Fruit fly (Drosophila melanogaster) whole organism, embryonic: ENCODE data around the gene Mettl5.

Source experiments
- Abd-B ChIP-seq: fragments of 200-800 bp; sonication (Bioruptor generic); optimal IDR thresholded peaks from 2 replicates; lab custom pipeline; 2018; ENCODE audit warnings: missing biosample characterization, mild to moderate bottlenecking, missing genetic modification characterization, moderate library complexity
- Aef1 ChIP-seq: fragments of 200-800 bp; sonication (Bioruptor generic); IDR thresholded peaks from 3 replicates; pipeline ENCODE4 v1.3.6; 2022; ENCODE audit warnings: missing biosample characterization, missing genetic modification characterization
- BEAF-32 ChIP-seq: fragments of 200-800 bp; sonication (Bioruptor generic); optimal IDR thresholded peaks from 3 replicates; lab custom pipeline; 2017; ENCODE audit warnings: missing biosample characterization, missing genetic modification characterization, mild to moderate bottlenecking, moderate library complexity, missing genetic modification reagents
- Bdp1 ChIP-seq: fragments of 200-800 bp; sonication (Bioruptor generic); optimal IDR thresholded peaks from 3 replicates; lab custom pipeline; 2016; ENCODE audit warnings: missing biosample characterization, missing genetic modification characterization
- CG10654 ChIP-seq: fragments of 200-800 bp; sonication (Bioruptor generic); optimal IDR thresholded peaks from 2 replicates; lab custom pipeline; 2016; ENCODE audit warnings: missing biosample characterization, missing genetic modification characterization
- CG13287 ChIP-seq: fragments of 200-800 bp; sonication (Bioruptor generic); IDR thresholded peaks from 2 replicates; pipeline ENCODE4 v1.3.6; 2022; ENCODE audit warnings: missing biosample characterization, missing genetic modification characterization; ENCODE audit not compliant: partially characterized antibody
- CG13775 ChIP-seq: fragments of 200-800 bp; sonication (Bioruptor generic); optimal IDR thresholded peaks from 3 replicates; lab custom pipeline; 2017; ENCODE audit warnings: missing biosample characterization, mild to moderate bottlenecking, missing genetic modification characterization
- CG17568 ChIP-seq: fragments of 200-800 bp; sonication (Bioruptor generic); optimal IDR thresholded peaks from 2 replicates; lab custom pipeline; 2018; ENCODE audit warnings: missing biosample characterization, mild to moderate bottlenecking, missing genetic modification characterization, moderate library complexity
- CG2199 ChIP-seq: fragments of 200-800 bp; sonication (Bioruptor generic); IDR thresholded peaks from 3 replicates; pipeline ENCODE4 v1.3.6; 2022; ENCODE audit warnings: missing biosample characterization, missing genetic modification characterization
- CG2889 ChIP-seq: fragments of 200-800 bp; sonication (Bioruptor generic); IDR thresholded peaks from 3 replicates; pipeline ENCODE4 v1.3.6; 2022; ENCODE audit warnings: missing biosample characterization, missing genetic modification characterization
- CG34376 ChIP-seq: fragments of 200-800 bp; sonication (Bioruptor generic); optimal IDR thresholded peaks from 2 replicates; lab custom pipeline; 2018; ENCODE audit warnings: missing biosample characterization, mild to moderate bottlenecking, missing genetic modification characterization
- CG34422 ChIP-seq: fragments of 200-800 bp; sonication (Bioruptor generic); IDR thresholded peaks from 3 replicates; pipeline ENCODE4 v1.3.6; 2022; ENCODE audit warnings: missing biosample characterization, missing genetic modification characterization
- CG3847 ChIP-seq: fragments of 200-800 bp; sonication (Bioruptor generic); IDR thresholded peaks from 2 replicates; pipeline ENCODE4 v1.3.6; 2022; ENCODE audit warnings: missing biosample characterization, missing genetic modification characterization
- CG4424 ChIP-seq: fragments of 200-800 bp; sonication (Bioruptor generic); optimal IDR thresholded peaks from 3 replicates; lab custom pipeline; 2016; ENCODE audit warnings: missing biosample characterization, missing genetic modification characterization
- CG7745 ChIP-seq: fragments of 200-800 bp; sonication (Bioruptor generic); optimal IDR thresholded peaks from 2 replicates; lab custom pipeline; 2018; ENCODE audit warnings: missing biosample characterization, mild to moderate bottlenecking, missing genetic modification characterization, moderate library complexity
- CG7786 ChIP-seq: fragments of 200-800 bp; sonication (Bioruptor generic); optimal IDR thresholded peaks from 2 replicates; lab custom pipeline; 2016; ENCODE audit warnings: missing biosample characterization, missing genetic modification characterization
- CG8765 ChIP-seq: fragments of 200-800 bp; sonication (Bioruptor generic); IDR thresholded peaks from 2 replicates; pipeline ENCODE4 v1.3.6; 2022; ENCODE audit warnings: missing biosample characterization, missing genetic modification characterization
- Dll ChIP-seq: fragments of 200-800 bp; sonication (Bioruptor generic); IDR thresholded peaks from 4 replicates; pipeline ENCODE4 v1.3.6; 2022; ENCODE audit warnings: missing biosample characterization, missing genetic modification characterization; ENCODE audit not compliant: partially characterized antibody
- Drgx ChIP-seq: fragments of 200-800 bp; sonication (Bioruptor generic); IDR thresholded peaks from 2 replicates; pipeline ENCODE4 v1.3.6; 2022; ENCODE audit warnings: missing biosample characterization, missing genetic modification characterization
- Ets97D ChIP-seq: fragments of 200-800 bp; sonication (Bioruptor generic); optimal IDR thresholded peaks from 3 replicates; lab custom pipeline; 2016; ENCODE audit warnings: missing biosample characterization, missing genetic modification characterization
- Gug ChIP-seq: fragments of 200-800 bp; sonication (Bioruptor generic); IDR thresholded peaks from 4 replicates; pipeline ENCODE4 v1.3.6; 2022; ENCODE audit warnings: missing biosample characterization, missing genetic modification characterization
- Hsf ChIP-seq: fragments of 200-800 bp; sonication (Bioruptor generic); optimal IDR thresholded peaks from 3 replicates; lab custom pipeline; 2016; ENCODE audit warnings: missing biosample characterization, missing genetic modification characterization
- Lhr ChIP-seq: fragments of 200-800 bp; sonication (Bioruptor generic); optimal IDR thresholded peaks from 3 replicates; lab custom pipeline; 2017; ENCODE audit warnings: mild to moderate bottlenecking, missing biosample characterization, missing genetic modification reagents, missing genetic modification characterization
- Lpt ChIP-seq: fragments of >200 bp; optimal IDR thresholded peaks from 2 replicates; lab custom pipeline; 2018; ENCODE audit warnings: missing biosample characterization, missing genetic modification characterization
- Optix ChIP-seq: fragments of 200-800 bp; sonication (Bioruptor generic); IDR thresholded peaks from 3 replicates; pipeline ENCODE4 v1.3.6; 2022; ENCODE audit warnings: missing biosample characterization, missing genetic modification characterization
- PHDP ChIP-seq: fragments of 200-800 bp; sonication (Bioruptor generic); optimal IDR thresholded peaks from 3 replicates; lab custom pipeline; 2018; ENCODE audit warnings: missing biosample characterization, mild to moderate bottlenecking, missing genetic modification characterization, moderate library complexity
- Sry-δ ChIP-seq: fragments of 200-800 bp; sonication (Bioruptor generic); optimal IDR thresholded peaks from 2 replicates; lab custom pipeline; 2016; ENCODE audit warnings: missing biosample characterization, missing genetic modification characterization
- TFAM ChIP-seq: fragments of 200-800 bp; sonication (Bioruptor generic); optimal IDR thresholded peaks from 2 replicates; lab custom pipeline; 2017; ENCODE audit warnings: missing biosample characterization, missing genetic modification characterization, inconsistent platforms
- Xrp1 ChIP-seq: fragments of 200-800 bp; sonication (Bioruptor generic); IDR thresholded peaks from 2 replicates; pipeline ENCODE4 v1.3.6; 2022; ENCODE audit warnings: missing biosample characterization, missing genetic modification characterization
- dpn ChIP-seq, 2 experiments: fragments of 200-800 bp; sonication (Bioruptor generic); optimal IDR thresholded peaks; 3 replicates each; lab custom pipeline; 2016; ENCODE audit warnings: missing biosample characterization in 2 of 2, missing genetic modification characterization in 2 of 2
- en ChIP-seq: fragments of 200-800 bp; sonication (Bioruptor generic); optimal IDR thresholded peaks from 2 replicates; lab custom pipeline; 2016; ENCODE audit warnings: missing biosample characterization, missing genetic modification characterization
- h ChIP-seq: fragments of >200 bp; optimal IDR thresholded peaks from 2 replicates; lab custom pipeline; 2017
- hb ChIP-seq: fragments of 200-800 bp; sonication (Bioruptor generic); IDR thresholded peaks from 3 replicates; pipeline ENCODE4 v1.3.6; 2022; ENCODE audit warnings: missing biosample characterization, missing genetic modification characterization; ENCODE audit not compliant: partially characterized antibody
- hkb ChIP-seq, 2 experiments: fragments of 200-800 bp in 1 of 2; fragments of >200 bp in 1 of 2; sonication (Bioruptor generic) in 1 of 2; IDR thresholded peaks in 1 of 2; optimal IDR thresholded peaks in 1 of 2; 2 replicates each; pipeline versions ENCODE4 v1.3.6 to Lab custom; 2017 to 2022; ENCODE audit warnings: missing biosample characterization in 1 of 2, missing genetic modification characterization in 1 of 2
- jing ChIP-seq: fragments of 200-800 bp; sonication (Bioruptor generic); optimal IDR thresholded peaks from 2 replicates; lab custom pipeline; 2018; ENCODE audit warnings: missing biosample characterization, mild to moderate bottlenecking, missing genetic modification characterization
- kah ChIP-seq: fragments of 200-800 bp; sonication (Bioruptor generic); optimal IDR thresholded peaks from 2 replicates; lab custom pipeline; 2018; ENCODE audit warnings: missing biosample characterization, mild to moderate bottlenecking, missing genetic modification characterization
- lola ChIP-seq, 3 experiments: fragments of >200 bp in 2 of 3; fragments of 200-800 bp in 1 of 3; sonication (Bioruptor generic) in 1 of 3; optimal IDR thresholded peaks; 2 replicates each; lab custom pipeline; 2017 to 2019; ENCODE audit warnings: missing biosample characterization in 3 of 3, missing genetic modification characterization in 3 of 3, mild to moderate bottlenecking in 1 of 3, moderate library complexity in 1 of 3
- rib ChIP-seq: fragments of 200-800 bp; sonication (Bioruptor generic); IDR thresholded peaks from 2 replicates; pipeline ENCODE4 v1.3.6; 2022; ENCODE audit warnings: missing biosample characterization, missing genetic modification characterization
- sd ChIP-seq: fragments of 200-800 bp; sonication (Bioruptor generic); optimal IDR thresholded peaks from 3 replicates; lab custom pipeline; 2018; ENCODE audit warnings: missing biosample characterization, mild to moderate bottlenecking, missing genetic modification characterization, moderate library complexity
- sens-2 ChIP-seq: fragments of 200-800 bp; sonication (Bioruptor generic); IDR thresholded peaks from 2 replicates; pipeline ENCODE4 v1.3.6; 2022; ENCODE audit warnings: missing biosample characterization, missing genetic modification characterization
- slbo ChIP-seq: fragments of 200-800 bp; sonication (Bioruptor generic); IDR thresholded peaks from 2 replicates; pipeline ENCODE4 v1.3.6; 2022; ENCODE audit warnings: missing biosample characterization, missing genetic modification characterization
- sna ChIP-seq: fragments of 200-800 bp; sonication (Bioruptor generic); IDR thresholded peaks from 2 replicates; pipeline ENCODE4 v1.3.6; 2022; ENCODE audit warnings: missing biosample characterization, missing genetic modification characterization; ENCODE audit not compliant: partially characterized antibody
- stwl ChIP-seq: fragments of 200-800 bp; sonication (Bioruptor generic); optimal IDR thresholded peaks from 3 replicates; lab custom pipeline; 2018; ENCODE audit warnings: missing biosample characterization, mild to moderate bottlenecking, missing genetic modification characterization, moderate library complexity
- tap ChIP-seq: fragments of 200-800 bp; optimal IDR thresholded peaks from 3 replicates; lab custom pipeline; 2019; ENCODE audit warnings: missing biosample characterization, mild to moderate bottlenecking, missing genetic modification characterization, moderate library complexity
- tin ChIP-seq: fragments of 200-800 bp; sonication (Bioruptor generic); optimal IDR thresholded peaks from 3 replicates; lab custom pipeline; 2016; ENCODE audit warnings: missing biosample characterization, missing genetic modification characterization
- vnd ChIP-seq: fragments of 200-800 bp; sonication (Bioruptor generic); IDR thresholded peaks from 3 replicates; pipeline ENCODE4 v1.3.6; 2022; ENCODE audit warnings: missing biosample characterization, missing genetic modification characterization; ENCODE audit not compliant: partially characterized antibody
- wdn ChIP-seq: fragments of 200-800 bp; sonication (Bioruptor generic); IDR thresholded peaks from 2 replicates; pipeline ENCODE4 v1.3.6; 2022; ENCODE audit warnings: missing biosample characterization, missing genetic modification characterization
- zen ChIP-seq: fragments of 200-800 bp; sonication (Bioruptor generic); optimal IDR thresholded peaks from 3 replicates; lab custom pipeline; 2018; ENCODE audit warnings: missing biosample characterization, mild to moderate bottlenecking, missing genetic modification characterization, moderate library complexity
- zf30C ChIP-seq: fragments of 200-800 bp; sonication (Bioruptor generic); optimal IDR thresholded peaks from 3 replicates; lab custom pipeline; 2018; ENCODE audit warnings: missing biosample characterization, mild to moderate bottlenecking, missing genetic modification characterization

The Mettl5 gene

dm6 chr3L:19294613-19295299 is 31.2 kb downstream of the Mettl5 start (continued):
- TF ChIP-seq stwl (tag; lab: Kevin White, UChicago) (peak; percentile 12), CG4424 (GFP tag; lab: Kevin White, UChicago) (no peak), Aef1 (GFP tag; lab: Robert Waterston, UW) (peak; percentile 58; the same call in 2 of the 3 replicates), CG34422 (GFP tag; lab: Robert Waterston, UW) (0 out of 3 replicates have a peak, but pooled peaks have one; percentile 34), vnd (GFP tag; lab: Robert Waterston, UW) (no peak), slbo (GFP tag; lab: Robert Waterston, UW) (no peak), Gug (no peak), CG13287 (GFP tag; lab: Robert Waterston, UW) (peak; percentile 40; the same call in 1 of the 2 replicates), dpn (GFP tag; optimal IDR thresholded peaks at IDR 0.05; lab: Kevin White, UChicago) (no peak), h (no peak), sna (GFP tag; lab: Robert Waterston, UW) (no peak), hkb (optimal IDR thresholded peaks at IDR 0.05; lab: Kevin White, UChicago) (peak; percentile 86), hkb (GFP tag; IDR thresholded peaks at IDR 0.05; lab: Robert Waterston, UW) (no peak), CG10654 (GFP tag; lab: Kevin White, UChicago) (no peak), tin (no peak), Bdp1 (peak; percentile 36), Optix (GFP tag; lab: Robert Waterston, UW) (no peak), lola (GFP tag; optimal IDR thresholded peaks at IDR 0.05; lab: Kevin White, UChicago) (no peak), hb (no peak), CG7786 (no peak), Sry-δ (GFP tag; lab: Kevin White, UChicago) (peak; percentile 88), CG2199 (GFP tag; lab: Robert Waterston, UW) (peak; percentile 89), Abd-B (GFP tag; lab: Kevin White, UChicago) (no peak), Drgx (GFP tag; lab: Robert Waterston, UW) (0 out of 2 replicates have a peak, but pooled peaks have one; percentile 36), Lhr (peak; percentile 62), CG13775 (no peak), sd (tag; lab: Kevin White, UChicago) (no peak), CG34376 (GFP tag; lab: Kevin White, UChicago) (no peak), Dll (GFP tag; lab: Robert Waterston, UW) (0 out of 4 replicates have a peak, but pooled peaks have one; percentile 34), en (GFP tag; lab: Kevin White, UChicago) (no peak), CG8765 (GFP tag; lab: Robert Waterston, UW) (0 out of 2 replicates have a peak, but pooled peaks have one; percentile 3), Lpt (no peak), Hsf (peak; percentile 11), BEAF-32 (GFP tag; lab: Kevin White, UChicago) (peak; percentile 4), wdn (GFP tag; lab: Robert Waterston, UW) (no peak), zen (tag; lab: Kevin White, UChicago) (no peak), CG3847 (peak; percentile 4; the same call in 1 of the 2 replicates), kah (GFP tag; lab: Kevin White, UChicago) (no peak), Ets97D (GFP tag; lab: Kevin White, UChicago) (peak; percentile 78), Xrp1 (GFP tag; lab: Robert Waterston, UW) (peak; percentile 1; the same call in 1 of the 2 replicates), CG17568 (GFP tag; lab: Kevin White, UChicago) (no peak), CG2889 (GFP tag; lab: Robert Waterston, UW) (no peak), zf30C (GFP tag; lab: Kevin White, UChicago) (peak; percentile 20), CG7745 (tag; lab: Kevin White, UChicago) (no peak), tap (no peak), sens-2 (peak; percentile 43; the same call in 1 of the 2 replicates), PHDP (tag; lab: Kevin White, UChicago) (no peak), rib (peak; percentile 18; the same call in 1 of the 2 replicates), TFAM (GFP tag; lab: Kevin White, UChicago) (no peak), jing (GFP tag; lab: Kevin White, UChicago) (no peak)
